Fruit fly (Drosophila melanogaster) whole organism, embryonic: Measurements from ENCODE around the gene CG15014.
A peak's percentile ranks its signal among the peaks of the same experiment; 100 is the strongest.

Source experiments
- Aef1 ChIP-seq: fragments of 200-800 bp; sonication (Bioruptor generic); IDR thresholded peaks from 3 replicates; pipeline ENCODE4 v1.3.6; 2022; ENCODE audit warnings: missing biosample characterization, missing genetic modification characterization
- Atf3 ChIP-seq: fragments of 200-800 bp; sonication (Bioruptor generic); optimal IDR thresholded peaks from 3 replicates; lab custom pipeline; 2016; ENCODE audit warnings: missing biosample characterization, missing genetic modification characterization
- Bgb ChIP-seq: fragments of 200-800 bp; sonication (Bioruptor generic); IDR thresholded peaks from 2 replicates; pipeline ENCODE4 v1.3.6; 2022; ENCODE audit warnings: missing biosample characterization, missing genetic modification characterization; ENCODE audit not compliant: partially characterized antibody
- Blimp-1 ChIP-seq: fragments of 200-800 bp; sonication (Bioruptor generic); optimal IDR thresholded peaks from 3 replicates; lab custom pipeline; 2018; ENCODE audit warnings: missing biosample characterization, missing genetic modification characterization, mild to moderate bottlenecking, moderate library complexity, missing genetic modification reagents
- CG1024 ChIP-seq: fragments of 200-800 bp; sonication (Bioruptor generic); IDR thresholded peaks from 2 replicates; pipeline ENCODE4 v1.3.6; 2022; ENCODE audit warnings: missing biosample characterization, missing genetic modification characterization
- CG10321 ChIP-seq: fragments of 200-800 bp; sonication (Bioruptor generic); IDR thresholded peaks from 2 replicates; pipeline ENCODE4 v1.3.6; 2022; ENCODE audit warnings: missing biosample characterization, missing genetic modification characterization
- CG10462 ChIP-seq: fragments of 200-800 bp; sonication (Bioruptor generic); optimal IDR thresholded peaks from 2 replicates; lab custom pipeline; 2016; ENCODE audit warnings: missing biosample characterization, missing genetic modification characterization
- CG10565 ChIP-seq: fragments of 200-800 bp; sonication (Bioruptor generic); optimal IDR thresholded peaks from 3 replicates; lab custom pipeline; 2016; ENCODE audit warnings: missing biosample characterization, mild to moderate bottlenecking, missing genetic modification characterization
- CG11085 ChIP-seq: fragments of 200-800 bp; sonication (Bioruptor generic); IDR thresholded peaks from 2 replicates; pipeline ENCODE4 v1.3.6; 2022; ENCODE audit warnings: missing biosample characterization, missing genetic modification characterization
- CG11456 ChIP-seq: fragments of 200-800 bp; sonication (Bioruptor generic); IDR thresholded peaks from 3 replicates; pipeline ENCODE4 v1.3.6; 2022; ENCODE audit warnings: missing biosample characterization, missing genetic modification characterization
- CG15073 ChIP-seq: fragments of 200-800 bp; sonication (Bioruptor generic); optimal IDR thresholded peaks from 2 replicates; lab custom pipeline; 2016; ENCODE audit warnings: missing biosample characterization, missing genetic modification characterization
- CG17829 ChIP-seq: fragments of 200-800 bp; optimal IDR thresholded peaks from 2 replicates; lab custom pipeline; 2019; ENCODE audit warnings: missing biosample characterization, mild to moderate bottlenecking, missing genetic modification characterization, moderate library complexity
- CG2875 ChIP-seq: fragments of 200-800 bp; sonication (Bioruptor generic); optimal IDR thresholded peaks from 2 replicates; lab custom pipeline; 2017; ENCODE audit warnings: missing biosample characterization, mild to moderate bottlenecking, missing genetic modification characterization, missing genetic modification reagents
- CG3995 ChIP-seq: fragments of 200-800 bp; sonication (Bioruptor generic); optimal IDR thresholded peaks from 3 replicates; lab custom pipeline; 2016; ENCODE audit warnings: missing biosample characterization, missing genetic modification characterization
- CG4617 ChIP-seq: fragments of 200-800 bp; sonication (Bioruptor generic); optimal IDR thresholded peaks from 3 replicates; lab custom pipeline; 2016; ENCODE audit warnings: missing biosample characterization, missing genetic modification characterization, borderline replicate concordance
- CG6654 ChIP-seq: fragments of 200-800 bp; sonication (Bioruptor generic); optimal IDR thresholded peaks from 2 replicates; lab custom pipeline; 2017; ENCODE audit warnings: missing biosample characterization, mild to moderate bottlenecking, missing genetic modification characterization
- CG8924 ChIP-seq: fragments of 200-800 bp; optimal IDR thresholded peaks from 3 replicates; lab custom pipeline; 2019; ENCODE audit warnings: missing biosample characterization, mild to moderate bottlenecking, missing genetic modification characterization, moderate library complexity
- CG9876 ChIP-seq: fragments of 200-800 bp; sonication (Bioruptor generic); optimal IDR thresholded peaks from 2 replicates; lab custom pipeline; 2016; ENCODE audit warnings: missing biosample characterization, missing genetic modification characterization
- Deaf1 ChIP-seq: fragments of 200-800 bp; optimal IDR thresholded peaks from 3 replicates; lab custom pipeline; 2019; ENCODE audit warnings: missing biosample characterization, mild to moderate bottlenecking, missing genetic modification characterization, moderate library complexity
- Ets97D ChIP-seq: fragments of 200-800 bp; sonication (Bioruptor generic); optimal IDR thresholded peaks from 3 replicates; lab custom pipeline; 2016; ENCODE audit warnings: missing biosample characterization, missing genetic modification characterization
- Gug ChIP-seq: fragments of 200-800 bp; sonication (Bioruptor generic); IDR thresholded peaks from 4 replicates; pipeline ENCODE4 v1.3.6; 2022; ENCODE audit warnings: missing biosample characterization, missing genetic modification characterization
- H2.0 ChIP-seq: fragments of 200-800 bp; sonication (Bioruptor generic); IDR thresholded peaks from 2 replicates; pipeline ENCODE4 v1.3.6; 2022; ENCODE audit warnings: missing biosample characterization, missing genetic modification characterization
- Hey ChIP-seq: fragments of 200-800 bp; sonication (Bioruptor generic); optimal IDR thresholded peaks from 3 replicates; lab custom pipeline; 2018; ENCODE audit warnings: missing biosample characterization, mild to moderate bottlenecking, missing genetic modification characterization
- Hmr ChIP-seq: fragments of 200-800 bp; sonication (Bioruptor generic); optimal IDR thresholded peaks from 3 replicates; lab custom pipeline; 2017; ENCODE audit warnings: mild to moderate bottlenecking, missing biosample characterization, missing genetic modification reagents, missing genetic modification characterization
- Hr78 ChIP-seq, 2 experiments: fragments of 200-800 bp in 1 of 2; fragments of >200 bp in 1 of 2; sonication (Bioruptor generic) in 1 of 2; optimal IDR thresholded peaks; 2 replicates each; lab custom pipeline; 2017 to 2019; ENCODE audit warnings: missing biosample characterization in 2 of 2, missing genetic modification characterization in 2 of 2, mild to moderate bottlenecking in 1 of 2, moderate library complexity in 1 of 2
- Mes4 ChIP-seq: fragments of 200-800 bp; sonication (Bioruptor generic); optimal IDR thresholded peaks from 2 replicates; lab custom pipeline; 2016; ENCODE audit warnings: missing biosample characterization, missing genetic modification characterization
- Pdp1 ChIP-seq, 2 experiments: fragments of 200-800 bp; sonication (Bioruptor generic); optimal IDR thresholded peaks; 3 replicates each; lab custom pipeline; 2016; ENCODE audit warnings: missing biosample characterization in 2 of 2, missing genetic modification characterization in 2 of 2, mild to moderate bottlenecking in 1 of 2, moderate library complexity in 1 of 2
- Side ChIP-seq: fragments of 200-800 bp; sonication (Bioruptor generic); optimal IDR thresholded peaks from 2 replicates; lab custom pipeline; 2016; ENCODE audit warnings: missing biosample characterization, missing genetic modification characterization
- Stat92E ChIP-seq, 3 experiments: fragments of >200 bp in 2 of 3; fragments of 200-800 bp in 1 of 3; sonication (Bioruptor generic) in 1 of 3; optimal IDR thresholded peaks; 2 replicates each; lab custom pipeline; 2017 to 2019; ENCODE audit warnings: missing biosample characterization in 3 of 3, missing genetic modification characterization in 3 of 3, mild to moderate bottlenecking in 1 of 3, moderate library complexity in 1 of 3
- Xbp1 ChIP-seq: fragments of 200-800 bp; sonication (Bioruptor generic); optimal IDR thresholded peaks from 3 replicates; lab custom pipeline; 2016; ENCODE audit warnings: missing biosample characterization, mild to moderate bottlenecking, missing genetic modification characterization
- al ChIP-seq: fragments of 200-800 bp; sonication (Bioruptor generic); IDR thresholded peaks from 2 replicates; pipeline ENCODE4 v1.3.6; 2022; ENCODE audit warnings: missing biosample characterization, missing genetic modification characterization
- bab2 ChIP-seq: fragments of 200-800 bp; sonication (Bioruptor generic); optimal IDR thresholded peaks from 2 replicates; lab custom pipeline; 2016; ENCODE audit warnings: missing biosample characterization, missing genetic modification characterization
- bcd ChIP-seq: fragments of 200-800 bp; sonication (Bioruptor generic); optimal IDR thresholded peaks from 2 replicates; lab custom pipeline; 2017; ENCODE audit warnings: missing biosample characterization, mild to moderate bottlenecking, missing genetic modification characterization
- chinmo ChIP-seq: fragments of 200-800 bp; sonication (Bioruptor generic); IDR thresholded peaks from 4 replicates; pipeline ENCODE4 v1.3.6; 2022; ENCODE audit warnings: missing biosample characterization, missing genetic modification characterization; ENCODE audit not compliant: partially characterized antibody
- dm ChIP-seq: fragments of 200-800 bp; sonication (Bioruptor generic); optimal IDR thresholded peaks from 3 replicates; lab custom pipeline; 2016; ENCODE audit warnings: missing biosample characterization, missing genetic modification characterization
- dpn ChIP-seq, 2 experiments: fragments of 200-800 bp; sonication (Bioruptor generic); optimal IDR thresholded peaks; 3 replicates each; lab custom pipeline; 2016; ENCODE audit warnings: missing biosample characterization in 2 of 2, missing genetic modification characterization in 2 of 2
- emc ChIP-seq: fragments of 200-800 bp; sonication (Bioruptor generic); optimal IDR thresholded peaks from 2 replicates; lab custom pipeline; 2016; ENCODE audit warnings: missing biosample characterization, missing genetic modification characterization
- insv ChIP-seq, 2 experiments: fragments of 200-800 bp; sonication (Bioruptor generic); optimal IDR thresholded peaks; 3 replicates each; lab custom pipeline; 2016 to 2018; ENCODE audit warnings: missing biosample characterization in 2 of 2, missing genetic modification characterization in 2 of 2
- jumu ChIP-seq: fragments of 200-800 bp; sonication (Bioruptor generic); optimal IDR thresholded peaks from 3 replicates; lab custom pipeline; 2016; ENCODE audit warnings: missing biosample characterization, missing genetic modification characterization
- lola ChIP-seq, 3 experiments: fragments of >200 bp in 2 of 3; fragments of 200-800 bp in 1 of 3; sonication (Bioruptor generic) in 1 of 3; optimal IDR thresholded peaks; 2 replicates each; lab custom pipeline; 2017 to 2019; ENCODE audit warnings: missing biosample characterization in 3 of 3, missing genetic modification characterization in 3 of 3, mild to moderate bottlenecking in 1 of 3, moderate library complexity in 1 of 3
- lov ChIP-seq, 2 experiments: fragments of 200-800 bp in 1 of 2; fragments of >200 bp in 1 of 2; sonication (Bioruptor generic) in 1 of 2; IDR thresholded peaks in 1 of 2; optimal IDR thresholded peaks in 1 of 2; 2 replicates in 1 of 2; 3 replicates in 1 of 2; pipeline versions ENCODE4 v1.3.6 to Lab custom; 2017 to 2022; ENCODE audit warnings: missing biosample characterization in 1 of 2, missing genetic modification characterization in 1 of 2
- luna ChIP-seq: fragments of 200-800 bp; sonication (Bioruptor generic); optimal IDR thresholded peaks from 2 replicates; lab custom pipeline; 2016; ENCODE audit warnings: missing biosample characterization, missing genetic modification characterization
- mld ChIP-seq: fragments of 200-800 bp; sonication (Bioruptor generic); IDR thresholded peaks from 3 replicates; pipeline ENCODE4 v1.3.6; 2022; ENCODE audit warnings: missing biosample characterization, missing genetic modification characterization; ENCODE audit not compliant: partially characterized antibody
- onecut ChIP-seq: fragments of 200-800 bp; sonication (Bioruptor generic); IDR thresholded peaks from 2 replicates; pipeline ENCODE4 v1.3.6; 2022; ENCODE audit warnings: missing biosample characterization, missing genetic modification characterization
- org-1 ChIP-seq: fragments of 200-800 bp; sonication (Bioruptor generic); optimal IDR thresholded peaks from 2 replicates; lab custom pipeline; 2017; ENCODE audit warnings: missing biosample characterization, missing genetic modification characterization
- pros ChIP-seq: fragments of 200-800 bp; sonication (Bioruptor generic); optimal IDR thresholded peaks from 3 replicates; lab custom pipeline; 2019; ENCODE audit warnings: missing biosample characterization, mild to moderate bottlenecking, missing genetic modification characterization, moderate library complexity
- repo ChIP-seq: fragments of 200-800 bp; sonication (Bioruptor generic); optimal IDR thresholded peaks from 2 replicates; lab custom pipeline; 2016; ENCODE audit warnings: missing biosample characterization, missing genetic modification characterization
- ro ChIP-seq: fragments of 200-800 bp; sonication (Bioruptor generic); IDR thresholded peaks from 2 replicates; pipeline ENCODE4 v1.3.6; 2022; ENCODE audit warnings: missing biosample characterization, missing genetic modification characterization
- sima ChIP-seq: fragments of 200-800 bp; sonication (Bioruptor generic); optimal IDR thresholded peaks from 2 replicates; lab custom pipeline; 2016; ENCODE audit warnings: missing biosample characterization, missing genetic modification characterization
- vvl ChIP-seq: fragments of 200-800 bp; sonication (Bioruptor generic); IDR thresholded peaks from 2 replicates; pipeline ENCODE4 v1.3.6; 2022; ENCODE audit warnings: missing biosample characterization, missing genetic modification characterization

CG15014 gene

DNA sequence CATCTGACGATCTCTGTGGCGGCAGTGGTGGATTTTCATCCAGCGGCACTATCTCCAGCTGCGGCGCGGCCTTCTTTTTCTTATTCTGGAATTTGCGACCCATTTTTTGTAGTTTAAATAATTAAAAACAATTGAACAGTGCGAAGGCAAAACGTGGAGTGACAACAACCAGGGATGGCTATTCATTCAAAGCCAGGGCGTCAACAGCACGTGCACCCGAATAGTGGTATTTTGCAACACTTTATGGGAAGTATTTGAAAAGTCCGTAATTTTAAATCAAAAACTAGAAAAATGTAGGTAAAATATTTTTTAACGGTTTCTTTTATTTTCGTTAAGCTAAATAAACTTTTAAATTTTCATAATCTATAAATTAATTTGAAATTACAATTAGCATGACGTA is 39.4 kb downstream of the CG15014 start, which contains the start of gene CG11583 (continued):
- no peak for TF ChIP-seq ro (GFP tag; lab: Robert Waterston, UW)
- no peak for TF ChIP-seq CG11085 (GFP tag; lab: Robert Waterston, UW)
- no peak for TF ChIP-seq Hr78 (GFP tag; optimal IDR thresholded peaks at IDR 0.05; lab: Kevin White, UChicago)
- peak; percentile 31 for TF ChIP-seq bcd (GFP tag; lab: Kevin White, UChicago)
- no peak for TF ChIP-seq mld (GFP tag; lab: Robert Waterston, UW)
- peak; percentile 29 for TF ChIP-seq jumu (GFP tag; lab: Kevin White, UChicago)
- peak; percentile 64 for TF ChIP-seq Xbp1
- TF ChIP-seq CG3995 (GFP tag; lab: Kevin White, UChicago) = peak; percentile 51
- no peak for TF ChIP-seq CG10321 (GFP tag; lab: Robert Waterston, UW)
- TF ChIP-seq Stat92E (GFP tag; optimal IDR thresholded peaks at IDR 0.05; lab: Kevin White, UChicago) = peak in 1 of 3 experiments; percentile 55
- peak; percentile 14 for TF ChIP-seq repo (GFP tag; lab: Kevin White, UChicago)
- TF ChIP-seq Atf3 (GFP tag; lab: Kevin White, UChicago) = no peak
- peak; percentile 48 to 62 for TF ChIP-seq dpn (GFP tag; optimal IDR thresholded peaks at IDR 0.05; lab: Kevin White, UChicago)
- TF ChIP-seq CG1024 (GFP tag; lab: Robert Waterston, UW) = no peak
- no peak for TF ChIP-seq chinmo
- TF ChIP-seq Ets97D (GFP tag; lab: Kevin White, UChicago) = peak; percentile 86
- TF ChIP-seq org-1 = no peak
- TF ChIP-seq Deaf1 = no peak
- TF ChIP-seq Aef1 (GFP tag; lab: Robert Waterston, UW) = no peak
- TF ChIP-seq Blimp-1 (GFP tag; lab: Kevin White, UChicago) = no peak
- TF ChIP-seq Bgb (GFP tag; lab: Robert Waterston, UW) = no peak
- no peak for TF ChIP-seq Hmr (GFP tag; lab: Kevin White, UChicago)
- no peak for TF ChIP-seq CG10565 (GFP tag; lab: Kevin White, UChicago)
- 0 out of 4 replicates have a peak, but pooled peaks have one; percentile 30 for TF ChIP-seq Gug (GFP tag; lab: Robert Waterston, UW)
- peak; percentile 46 for TF ChIP-seq CG17829
- TF ChIP-seq lov (optimal IDR thresholded peaks at IDR 0.05; lab: Kevin White, UChicago) = no peak
- TF ChIP-seq lov (GFP tag; IDR thresholded peaks at IDR 0.05; lab: Robert Waterston, UW) = no peak
- peak; percentile 21 for TF ChIP-seq CG8924
- TF ChIP-seq Mes4 (GFP tag; lab: Kevin White, UChicago) = no peak
- peak; percentile 4 for TF ChIP-seq CG9876 (GFP tag; lab: Kevin White, UChicago)
- TF ChIP-seq insv (GFP tag; optimal IDR thresholded peaks at IDR 0.05; lab: Kevin White, UChicago) = no peak
- peak in 1 of 2 experiments; percentile 28 for TF ChIP-seq Pdp1 (GFP tag; optimal IDR thresholded peaks at IDR 0.05; lab: Kevin White, UChicago)
- TF ChIP-seq Side = peak; percentile 55
- TF ChIP-seq Hey (tag; lab: Kevin White, UChicago) = no peak
- no peak for TF ChIP-seq luna (GFP tag; lab: Kevin White, UChicago)
- peak; percentile 13 for TF ChIP-seq bab2
- peak; percentile 99 for TF ChIP-seq dm (GFP tag; lab: Kevin White, UChicago)
- TF ChIP-seq onecut (GFP tag; lab: Robert Waterston, UW) = no peak
- no peak for TF ChIP-seq CG2875 (GFP tag; lab: Kevin White, UChicago)
- no peak for TF ChIP-seq al (GFP tag; lab: Robert Waterston, UW)
- TF ChIP-seq CG4617 = peak; percentile 61
- no peak for TF ChIP-seq lola (GFP tag; optimal IDR thresholded peaks at IDR 0.05; lab: Kevin White, UChicago)
- no peak for TF ChIP-seq sima
- no peak for TF ChIP-seq pros (GFP tag; lab: Kevin White, UChicago)
- TF ChIP-seq H2.0 (GFP tag; lab: Robert Waterston, UW) = no peak
- no peak for TF ChIP-seq CG10462
- TF ChIP-seq CG6654 (GFP tag; lab: Kevin White, UChicago) = no peak
- TF ChIP-seq vvl (GFP tag; lab: Robert Waterston, UW) = peak; percentile 34; the same call in 1 of the 2 replicates
- TF ChIP-seq CG15073 (GFP tag; lab: Kevin White, UChicago) = no peak
- peak; percentile 61; the same call in 1 of the 3 replicates for TF ChIP-seq CG11456 (GFP tag; lab: Robert Waterston, UW)
- TF ChIP-seq emc (GFP tag; lab: Kevin White, UChicago) = no peak
